Fruit fly (Drosophila melanogaster) whole organism, embryonic: ENCODE data around the gene CG8136.
A peak's percentile ranks its signal among the peaks of the same experiment; 100 is the strongest.

Experiments used
- Bteb2 ChIP-seq: fragments of 200-800 bp; sonication (Bioruptor generic); optimal IDR thresholded peaks from 2 replicates; lab custom pipeline; 2016; ENCODE audit warnings: missing biosample characterization, missing genetic modification characterization
- CG10431 ChIP-seq: fragments of 200-800 bp; sonication (Bioruptor generic); optimal IDR thresholded peaks from 3 replicates; lab custom pipeline; 2018; ENCODE audit warnings: missing biosample characterization, mild to moderate bottlenecking, missing genetic modification characterization
- CG10979 ChIP-seq: fragments of 200-800 bp; sonication (Bioruptor generic); optimal IDR thresholded peaks from 2 replicates; lab custom pipeline; 2018; ENCODE audit warnings: missing biosample characterization, mild to moderate bottlenecking, missing genetic modification characterization, moderate library complexity
- CG12942 ChIP-seq: fragments of 200-800 bp; sonication (Bioruptor generic); optimal IDR thresholded peaks from 3 replicates; lab custom pipeline; 2016; ENCODE audit warnings: missing biosample characterization, missing genetic modification characterization
- CG13624 ChIP-seq: fragments of 200-800 bp; sonication (Bioruptor generic); optimal IDR thresholded peaks from 2 replicates; lab custom pipeline; 2016; ENCODE audit warnings: missing biosample characterization, missing genetic modification characterization
- CG13775 ChIP-seq: fragments of 200-800 bp; sonication (Bioruptor generic); optimal IDR thresholded peaks from 3 replicates; lab custom pipeline; 2017; ENCODE audit warnings: missing biosample characterization, mild to moderate bottlenecking, missing genetic modification characterization
- CG14667 ChIP-seq: fragments of 200-800 bp; sonication (Bioruptor generic); IDR thresholded peaks from 2 replicates; pipeline ENCODE4 v1.3.6; 2022; ENCODE audit warnings: missing biosample characterization, missing genetic modification characterization
- CG3407 ChIP-seq: fragments of 200-800 bp; sonication (Bioruptor generic); optimal IDR thresholded peaks from 2 replicates; lab custom pipeline; 2018; ENCODE audit warnings: missing biosample characterization, mild to moderate bottlenecking, missing genetic modification characterization
- CG5953 ChIP-seq: fragments of 200-800 bp; sonication (Bioruptor generic); IDR thresholded peaks from 2 replicates; pipeline ENCODE4 v1.3.6; 2022; ENCODE audit warnings: missing biosample characterization, missing genetic modification characterization
- CG6683 ChIP-seq: fragments of 200-800 bp; sonication (Bioruptor generic); optimal IDR thresholded peaks from 2 replicates; lab custom pipeline; 2017; ENCODE audit warnings: missing biosample characterization, mild to moderate bottlenecking, missing genetic modification characterization, missing genetic modification reagents
- CG7745 ChIP-seq: fragments of 200-800 bp; sonication (Bioruptor generic); optimal IDR thresholded peaks from 2 replicates; lab custom pipeline; 2018; ENCODE audit warnings: missing biosample characterization, mild to moderate bottlenecking, missing genetic modification characterization, moderate library complexity
- CG8924 ChIP-seq: fragments of 200-800 bp; optimal IDR thresholded peaks from 3 replicates; lab custom pipeline; 2019; ENCODE audit warnings: missing biosample characterization, mild to moderate bottlenecking, missing genetic modification characterization, moderate library complexity
- CG9932 ChIP-seq: fragments of 200-800 bp; sonication (Bioruptor generic); IDR thresholded peaks from 2 replicates; pipeline ENCODE4 v1.3.6; 2022; ENCODE audit warnings: missing biosample characterization, missing genetic modification characterization
- CTCF ChIP-seq: fragments of 200-800 bp; sonication (Bioruptor generic); optimal IDR thresholded peaks from 2 replicates; lab custom pipeline; 2017; ENCODE audit warnings: missing biosample characterization, mild to moderate bottlenecking, missing genetic modification characterization, moderate library complexity
- D19A ChIP-seq: fragments of 200-800 bp; optimal IDR thresholded peaks from 3 replicates; lab custom pipeline; 2019; ENCODE audit warnings: missing biosample characterization, mild to moderate bottlenecking, missing genetic modification characterization, moderate library complexity
- Dbx ChIP-seq: fragments of 200-800 bp; sonication (Bioruptor generic); IDR thresholded peaks from 3 replicates; pipeline ENCODE4 v1.3.6; 2022; ENCODE audit warnings: missing biosample characterization, missing genetic modification characterization
- HLHmδ ChIP-seq: fragments of 200-800 bp; sonication (Bioruptor generic); optimal IDR thresholded peaks from 2 replicates; lab custom pipeline; 2018; ENCODE audit warnings: missing biosample characterization, mild to moderate bottlenecking, missing genetic modification characterization, moderate library complexity
- Hmr ChIP-seq: fragments of 200-800 bp; sonication (Bioruptor generic); optimal IDR thresholded peaks from 3 replicates; lab custom pipeline; 2017; ENCODE audit warnings: mild to moderate bottlenecking, missing biosample characterization, missing genetic modification reagents, missing genetic modification characterization
- Hr39 ChIP-seq: fragments of >200 bp; optimal IDR thresholded peaks from 2 replicates; lab custom pipeline; 2017
- Hsf ChIP-seq: fragments of 200-800 bp; sonication (Bioruptor generic); optimal IDR thresholded peaks from 3 replicates; lab custom pipeline; 2016; ENCODE audit warnings: missing biosample characterization, missing genetic modification characterization
- MTF-1 ChIP-seq: fragments of 200-800 bp; sonication (Bioruptor generic); optimal IDR thresholded peaks from 2 replicates; lab custom pipeline; 2018; ENCODE audit warnings: missing biosample characterization, mild to moderate bottlenecking, missing genetic modification characterization, borderline replicate concordance
- Mad ChIP-seq: fragments of 200-800 bp; sonication (Bioruptor generic); optimal IDR thresholded peaks from 2 replicates; lab custom pipeline; 2016; ENCODE audit warnings: missing biosample characterization, missing genetic modification characterization
- NC2β ChIP-seq: fragments of 200-800 bp; sonication (Bioruptor generic); optimal IDR thresholded peaks from 2 replicates; lab custom pipeline; 2016; ENCODE audit warnings: missing biosample characterization, missing genetic modification characterization
- Nf-YA ChIP-seq: fragments of 200-800 bp; sonication (Bioruptor generic); IDR thresholded peaks from 2 replicates; pipeline ENCODE4 v1.3.6; 2022; ENCODE audit warnings: missing biosample characterization, missing genetic modification characterization
- Nf-YB ChIP-seq: fragments of 200-800 bp; sonication (Bioruptor generic); optimal IDR thresholded peaks from 3 replicates; lab custom pipeline; 2019; ENCODE audit warnings: missing biosample characterization, mild to moderate bottlenecking, missing genetic modification characterization, moderate library complexity
- Pdp1 ChIP-seq, 2 experiments: fragments of 200-800 bp; sonication (Bioruptor generic); optimal IDR thresholded peaks; 3 replicates each; lab custom pipeline; 2016; ENCODE audit warnings: missing biosample characterization in 2 of 2, missing genetic modification characterization in 2 of 2, mild to moderate bottlenecking in 1 of 2, moderate library complexity in 1 of 2
- Rfx ChIP-seq: fragments of 200-800 bp; sonication (Bioruptor generic); IDR thresholded peaks from 2 replicates; pipeline ENCODE4 v1.3.6; 2022; ENCODE audit warnings: missing biosample characterization, missing genetic modification characterization
- Spps ChIP-seq: fragments of 200-800 bp; sonication (Bioruptor generic); optimal IDR thresholded peaks from 2 replicates; lab custom pipeline; 2018; ENCODE audit warnings: missing biosample characterization, mild to moderate bottlenecking, missing genetic modification characterization
- ac ChIP-seq: fragments of 200-800 bp; sonication (Bioruptor generic); optimal IDR thresholded peaks from 3 replicates; lab custom pipeline; 2017; ENCODE audit warnings: missing biosample characterization, mild to moderate bottlenecking, missing genetic modification characterization
- amos ChIP-seq: fragments of 200-800 bp; sonication (Bioruptor generic); IDR thresholded peaks from 2 replicates; pipeline ENCODE4 v1.3.6; 2022; ENCODE audit warnings: missing biosample characterization, missing genetic modification characterization; ENCODE audit not compliant: partially characterized antibody
- bbx ChIP-seq: fragments of 200-800 bp; sonication (Bioruptor generic); IDR thresholded peaks from 2 replicates; pipeline ENCODE4 v1.3.6; 2022; ENCODE audit warnings: missing biosample characterization, missing genetic modification characterization; ENCODE audit not compliant: partially characterized antibody
- chif ChIP-seq, 2 experiments: fragments of 200-800 bp; sonication (Bioruptor generic); optimal IDR thresholded peaks; 3 replicates each; lab custom pipeline; 2016; ENCODE audit warnings: missing biosample characterization in 2 of 2, missing genetic modification characterization in 2 of 2
- exex ChIP-seq: fragments of 200-800 bp; sonication (Bioruptor generic); optimal IDR thresholded peaks from 4 replicates; lab custom pipeline; 2018; ENCODE audit warnings: missing biosample characterization, mild to moderate bottlenecking, missing genetic modification characterization, moderate library complexity
- fd96Cb ChIP-seq: fragments of 200-800 bp; sonication (Bioruptor generic); optimal IDR thresholded peaks from 2 replicates; lab custom pipeline; 2018; ENCODE audit warnings: missing biosample characterization, mild to moderate bottlenecking, missing genetic modification characterization, moderate library complexity
- ftz-f1 ChIP-seq: fragments of 200-800 bp; sonication (Bioruptor generic); optimal IDR thresholded peaks from 2 replicates; lab custom pipeline; 2016; ENCODE audit warnings: missing biosample characterization, missing genetic modification characterization
- gcm ChIP-seq: fragments of 200-800 bp; sonication (Bioruptor generic); optimal IDR thresholded peaks from 2 replicates; lab custom pipeline; 2019; ENCODE audit warnings: missing biosample characterization, mild to moderate bottlenecking, missing genetic modification characterization, moderate library complexity
- grn ChIP-seq: fragments of 200-800 bp; sonication (Bioruptor generic); optimal IDR thresholded peaks from 3 replicates; lab custom pipeline; 2017; ENCODE audit warnings: missing biosample characterization, missing genetic modification characterization
- lola ChIP-seq, 3 experiments: fragments of >200 bp in 2 of 3; fragments of 200-800 bp in 1 of 3; sonication (Bioruptor generic) in 1 of 3; optimal IDR thresholded peaks; 2 replicates each; lab custom pipeline; 2017 to 2019; ENCODE audit warnings: missing biosample characterization in 3 of 3, missing genetic modification characterization in 3 of 3, mild to moderate bottlenecking in 1 of 3, moderate library complexity in 1 of 3
- nerfin-2 ChIP-seq: fragments of 200-800 bp; sonication (Bioruptor generic); IDR thresholded peaks from 2 replicates; pipeline ENCODE4 v1.3.6; 2022; ENCODE audit warnings: missing biosample characterization, missing genetic modification characterization; ENCODE audit not compliant: partially characterized antibody
- prd ChIP-seq, 3 experiments: fragments of >200 bp in 2 of 3; fragments of 200-800 bp in 1 of 3; sonication (Bioruptor generic) in 1 of 3; optimal IDR thresholded peaks in 2 of 3; IDR thresholded peaks in 1 of 3; 2 replicates in 2 of 3; 3 replicates in 1 of 3; pipeline versions ENCODE4 v1.3.6 to Lab custom; 2017 to 2022; ENCODE audit warnings: missing biosample characterization in 1 of 3, missing genetic modification characterization in 1 of 3
- scrt ChIP-seq: fragments of 200-800 bp; sonication (Bioruptor generic); optimal IDR thresholded peaks from 2 replicates; lab custom pipeline; 2018; ENCODE audit warnings: missing biosample characterization, mild to moderate bottlenecking, missing genetic modification characterization, moderate library complexity
- tll ChIP-seq, 2 experiments: fragments of 200-800 bp in 1 of 2; fragments of >200 bp in 1 of 2; sonication (Bioruptor generic) in 1 of 2; optimal IDR thresholded peaks; 2 replicates each; lab custom pipeline; 2017 to 2019; ENCODE audit warnings: missing biosample characterization in 2 of 2, missing genetic modification characterization in 2 of 2, mild to moderate bottlenecking in 1 of 2, moderate library complexity in 1 of 2
- trh ChIP-seq: fragments of 200-800 bp; sonication (Bioruptor generic); optimal IDR thresholded peaks from 2 replicates; lab custom pipeline; 2016; ENCODE audit warnings: missing biosample characterization, missing genetic modification characterization
- tup ChIP-seq: fragments of 200-800 bp; sonication (Bioruptor generic); optimal IDR thresholded peaks from 2 replicates; lab custom pipeline; 2016; ENCODE audit warnings: missing biosample characterization, mild to moderate bottlenecking, missing genetic modification characterization, moderate library complexity
- wor ChIP-seq: fragments of 200-800 bp; sonication (Bioruptor generic); IDR thresholded peaks from 2 replicates; pipeline ENCODE4 v1.3.6; 2022; ENCODE audit warnings: missing biosample characterization, missing genetic modification characterization
- z ChIP-seq: fragments of 200-800 bp; sonication (Bioruptor generic); IDR thresholded peaks from 3 replicates; pipeline ENCODE4 v1.3.6; 2022; ENCODE audit warnings: missing biosample characterization, missing genetic modification characterization
- zf30C ChIP-seq: fragments of 200-800 bp; sonication (Bioruptor generic); optimal IDR thresholded peaks from 3 replicates; lab custom pipeline; 2018; ENCODE audit warnings: missing biosample characterization, mild to moderate bottlenecking, missing genetic modification characterization

CG8136 gene

dm6 chr3R:8683280-8683679, 37.9 kb upstream of the CG8136 start (continued):
- TF ChIP-seq CG13775 (peak; percentile 4), Spps (tag; lab: Kevin White, UChicago) (no peak), CG8924 (tag; lab: Kevin White, UChicago) (peak; percentile 35), Hsf (GFP tag; lab: Kevin White, UChicago) (peak; percentile 10), Rfx (GFP tag; lab: Robert Waterston, UW) (no peak), exex (tag; lab: Kevin White, UChicago) (no peak), lola (GFP tag; optimal IDR thresholded peaks at IDR 0.05; lab: Kevin White, UChicago) (peak in 1 of 3 experiments; percentile 56), HLHmδ (GFP tag; lab: Kevin White, UChicago) (no peak), chif (GFP tag; optimal IDR thresholded peaks at IDR 0.05; lab: Kevin White, UChicago) (no peak), Nf-YA (GFP tag; lab: Robert Waterston, UW) (no peak), amos (GFP tag; lab: Robert Waterston, UW) (no peak), tup (GFP tag; lab: Kevin White, UChicago) (no peak), prd (optimal IDR thresholded peaks at IDR 0.05; lab: Kevin White, UChicago) (no peak), prd (GFP tag; IDR thresholded peaks at IDR 0.05; lab: Robert Waterston, UW) (peak; percentile 84), CG10979 (tag; lab: Kevin White, UChicago) (peak; percentile 47), ac (GFP tag; lab: Kevin White, UChicago) (peak; percentile 27), zf30C (GFP tag; lab: Kevin White, UChicago) (peak; percentile 65), CG10431 (no peak)
- TF ChIP-seq, all 482 proteins: peak for 29

DNA sequence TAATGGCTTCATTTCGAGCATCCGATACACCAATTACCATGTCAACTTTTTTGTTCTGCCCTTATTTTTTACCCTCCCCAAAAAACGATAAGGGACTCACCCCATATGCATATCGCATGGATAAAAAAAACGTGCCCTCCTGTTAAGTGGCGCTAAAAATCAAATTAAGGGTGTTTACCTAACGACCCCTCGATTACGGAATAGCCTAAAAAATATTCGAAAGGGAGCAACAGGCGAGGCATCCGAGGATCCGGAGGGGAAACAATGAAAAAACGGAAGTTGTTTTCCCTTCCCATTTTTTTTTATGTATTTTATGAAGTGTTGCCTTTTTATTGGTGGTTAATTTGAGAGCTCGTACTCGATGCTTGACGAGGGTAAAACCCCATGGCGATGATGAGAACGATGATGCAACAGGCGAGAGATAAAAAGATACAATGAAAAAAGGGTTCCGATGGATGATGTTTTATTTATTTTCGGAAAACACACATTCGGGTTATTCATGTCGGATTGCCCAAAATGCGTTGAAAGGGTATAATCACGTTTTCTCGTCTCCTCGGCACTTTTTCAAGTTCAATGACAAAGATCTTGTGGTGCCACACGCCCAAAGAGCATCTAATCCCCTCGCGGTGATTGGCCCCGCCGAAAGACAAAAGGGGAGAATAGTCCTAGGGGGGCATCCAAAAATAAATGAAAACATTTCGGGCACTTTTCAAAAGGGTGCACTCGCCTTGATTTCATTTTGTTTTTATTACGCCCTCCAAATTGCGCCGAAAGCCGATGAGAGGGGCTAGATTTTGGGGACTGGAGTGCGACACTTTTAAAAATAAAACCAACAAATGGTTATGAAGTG, 36.6 kb upstream of the CG8136 start, which contains the start of gene CG44227:
TSS of gene CG44227 (minus strand) at position 849 of the 850 bp plus-strand sequence.
- no peak for TF ChIP-seq CG9932
- TF ChIP-seq Dbx (GFP tag; lab: Robert Waterston, UW) = no peak
- no peak for TF ChIP-seq wor
- peak; percentile 90 for TF ChIP-seq Nf-YB (GFP tag; lab: Kevin White, UChicago)
- TF ChIP-seq nerfin-2 (GFP tag; lab: Robert Waterston, UW) = no peak
- no peak for TF ChIP-seq CG14667 (GFP tag; lab: Robert Waterston, UW)
- no peak for TF ChIP-seq CG3407 (GFP tag; lab: Kevin White, UChicago)
- TF ChIP-seq gcm = no peak
- TF ChIP-seq z (GFP tag; lab: Robert Waterston, UW) = peak; percentile 26; the same call in 1 of the 3 replicates
- TF ChIP-seq NC2β = no peak
- peak; percentile 68 for TF ChIP-seq D19A (tag; lab: Kevin White, UChicago)
- no peak for TF ChIP-seq ftz-f1 (GFP tag; lab: Kevin White, UChicago)
- TF ChIP-seq Bteb2 (GFP tag; lab: Kevin White, UChicago) = no peak
- TF ChIP-seq CG5953 (GFP tag; lab: Robert Waterston, UW) = no peak
- TF ChIP-seq Pdp1 (GFP tag; optimal IDR thresholded peaks at IDR 0.05; lab: Kevin White, UChicago) = peak in 1 of 2 experiments; percentile 10
- peak; percentile 3 for TF ChIP-seq grn (GFP tag; lab: Kevin White, UChicago)
- TF ChIP-seq MTF-1 = no peak
- peak; percentile 80 for TF ChIP-seq scrt (GFP tag; lab: Kevin White, UChicago)
- TF ChIP-seq trh = no peak
- TF ChIP-seq fd96Cb (tag; lab: Kevin White, UChicago) = no peak
- TF ChIP-seq tll (GFP tag; optimal IDR thresholded peaks at IDR 0.05; lab: Kevin White, UChicago) = peak in 1 of 2 experiments; percentile 26
- TF ChIP-seq Rfx (GFP tag; lab: Robert Waterston, UW) = no peak
- TF ChIP-seq CTCF (GFP tag; lab: Kevin White, UChicago) = no peak
- TF ChIP-seq CG12942 = no peak
- no peak for TF ChIP-seq CG7745 (tag; lab: Kevin White, UChicago)
- TF ChIP-seq CG6683 (GFP tag; lab: Kevin White, UChicago) = no peak
- TF ChIP-seq Mad (GFP tag; lab: Kevin White, UChicago) = no peak
- no peak for TF ChIP-seq bbx (GFP tag; lab: Robert Waterston, UW)
- TF ChIP-seq CG13624 (GFP tag; lab: Kevin White, UChicago) = no peak
- TF ChIP-seq Hmr = no peak
- no peak for TF ChIP-seq Hr39 (lab: Kevin White, UChicago)
